Worm (Caenorhabditis elegans): ENCODE measurements around the gene slc-36.2.

Gene slc-36.2

ce11 chrII:522302-522701 is at the start of gene slc-36.2:
Gene slc-36.2, plus strand, starts transcription at chrII:522602.
- TF ChIP-seq lsy-2 (tag; optimal IDR thresholded peaks at IDR 0.05) (no peak), fos-1 (tag; optimal IDR thresholded peaks at IDR 0.05) (no peak), nhr-129 (tag; optimal IDR thresholded peaks at IDR 0.05) (no peak), alr-1 (tag; optimal IDR thresholded peaks at IDR 0.05) (no peak), nhr-12 (tag; optimal IDR thresholded peaks at IDR 0.05) (no peak), ceh-82 (tag; optimal IDR thresholded peaks at IDR 0.05) (no peak), ama-1 (optimal IDR thresholded peaks at IDR 0.05) (no peak), blmp-1 (tag; optimal IDR thresholded peaks at IDR 0.05; ENCODE audit: insufficient read depth) (no peak), crh-2 (tag; optimal IDR thresholded peaks at IDR 0.05) (no peak)

- TF ChIP-seq ceh-82 (tag; optimal IDR thresholded peaks at IDR 0.05) (no peak), alr-1 (tag; optimal IDR thresholded peaks at IDR 0.05) (no peak), egl-27 (tag; optimal IDR thresholded peaks at IDR 0.05) (no peak), peb-1 (tag; optimal IDR thresholded peaks at IDR 0.05) (no peak), skn-1 (tag; optimal IDR thresholded peaks at IDR 0.05) (no peak), snpc-4 (tag; optimal IDR thresholded peaks at IDR 0.05) (no peak), mbf-1 (tag; optimal IDR thresholded peaks at IDR 0.05) (no peak), unc-39 (tag; optimal IDR thresholded peaks at IDR 0.05) (no peak), gmeb-1 (tag; optimal IDR thresholded peaks at IDR 0.05) (no peak), crh-2 (tag; optimal IDR thresholded peaks at IDR 0.05) (no peak), mdl-1 (tag; optimal IDR thresholded peaks at IDR 0.05) (no peak), R02D3.7 (tag; optimal IDR thresholded peaks at IDR 0.05) (no peak), Y55F3AM.14 (GFP tag; optimal IDR thresholded peaks at IDR 0.05) (no peak)
Observed at ce11 chrII:473203-473602, 49.2 kb upstream of the slc-36.2 start, which contains the start of gene W07E6.5. Gene W07E6.5, plus strand, starts transcription at chrII:473503.

- TF ChIP-seq nhr-237 (tag; optimal IDR thresholded peaks at IDR 0.05) (no peak), egl-27 (tag; optimal IDR thresholded peaks at IDR 0.05) (no peak), unc-55 (GFP tag; optimal IDR thresholded peaks at IDR 0.05) (no peak), blmp-1 (tag; optimal IDR thresholded peaks at IDR 0.05; ENCODE audit: insufficient read depth) (no peak), lin-13 (GFP tag; optimal IDR thresholded peaks at IDR 0.05) (no peak), lin-39 (tag; optimal IDR thresholded peaks at IDR 0.05) (no peak), unc-39 (tag; optimal IDR thresholded peaks at IDR 0.05) (no peak), ztf-11 (tag; optimal IDR thresholded peaks at IDR 0.05) (no peak), mbf-1 (tag; optimal IDR thresholded peaks at IDR 0.05) (no peak), zag-1 (tag; optimal IDR thresholded peaks at IDR 0.05) (no peak), peb-1 (tag; optimal IDR thresholded peaks at IDR 0.05) (no peak)
Observed at ce11 chrII:475312-475711, 47.1 kb upstream of the slc-36.2 start.

ce11 chrII:475890-476420 is 46.4 kb upstream of the slc-36.2 start, which contains the start of gene nsun-1:
Gene nsun-1, minus strand, starts transcription at chrII:475940.
- no peak for TF ChIP-seq elt-1 (tag; optimal IDR thresholded peaks at IDR 0.05)
- no peak for TF ChIP-seq unc-39 (tag; optimal IDR thresholded peaks at IDR 0.05)
- peak; percentile 27 for TF ChIP-seq sma-3 (GFP tag; optimal IDR thresholded peaks at IDR 0.05)
- no peak for TF ChIP-seq nhr-12 (tag; optimal IDR thresholded peaks at IDR 0.05)
- no peak for TF ChIP-seq peb-1 (tag; optimal IDR thresholded peaks at IDR 0.05)
- TF ChIP-seq ztf-4 (tag; optimal IDR thresholded peaks at IDR 0.05) = no peak
- TF ChIP-seq lsy-2 (tag; optimal IDR thresholded peaks at IDR 0.05) = peak in 1 of 2 experiments; percentile 55
- TF ChIP-seq nhr-11 (tag; optimal IDR thresholded peaks at IDR 0.05) = no peak
- no peak for TF ChIP-seq mbf-1 (tag; optimal IDR thresholded peaks at IDR 0.05)
- TF ChIP-seq R02D3.7 (tag; optimal IDR thresholded peaks at IDR 0.05) = no peak
- no peak for TF ChIP-seq zag-1 (tag; optimal IDR thresholded peaks at IDR 0.05)
- TF ChIP-seq sem-4 (tag; optimal IDR thresholded peaks at IDR 0.05) = no peak
- TF ChIP-seq nhr-21 (tag; optimal IDR thresholded peaks at IDR 0.05) = no peak
- TF ChIP-seq snpc-4 (tag; optimal IDR thresholded peaks at IDR 0.05) = no peak
- peak; percentile 35 for TF ChIP-seq F13H6.1 (tag; optimal IDR thresholded peaks at IDR 0.05)
- no peak for TF ChIP-seq ZK546.5 (tag; optimal IDR thresholded peaks at IDR 0.05)
- TF ChIP-seq egl-27 (tag; optimal IDR thresholded peaks at IDR 0.05) = no peak
- no peak for TF ChIP-seq lin-39 (tag; optimal IDR thresholded peaks at IDR 0.05)
- TF ChIP-seq mab-5 (tag; optimal IDR thresholded peaks at IDR 0.05) = no peak
- no peak for TF ChIP-seq nhr-23 (tag; optimal IDR thresholded peaks at IDR 0.05)
- peak; percentile 70 for TF ChIP-seq C34F6.9 (tag; optimal IDR thresholded peaks at IDR 0.05)
- no peak for TF ChIP-seq nhr-237 (tag; optimal IDR thresholded peaks at IDR 0.05)
- no peak for TF ChIP-seq Y55F3AM.14 (GFP tag; optimal IDR thresholded peaks at IDR 0.05)
- TF ChIP-seq fos-1 (tag; optimal IDR thresholded peaks at IDR 0.05) = peak; percentile 34
- TF ChIP-seq nhr-10 (tag; optimal IDR thresholded peaks at IDR 0.05) = no peak
- TF ChIP-seq aly-2 (tag; optimal IDR thresholded peaks at IDR 0.05) = no peak
- no peak for TF ChIP-seq nhr-77 (tag; optimal IDR thresholded peaks at IDR 0.05)
- peak; percentile 32 for TF ChIP-seq lin-13 (GFP tag; optimal IDR thresholded peaks at IDR 0.05)
- peak; percentile 41 for TF ChIP-seq gmeb-1 (tag; optimal IDR thresholded peaks at IDR 0.05)
- no peak for TF ChIP-seq nhr-25 (tag; optimal IDR thresholded peaks at IDR 0.05)
- no peak for TF ChIP-seq ceh-16 (tag; optimal IDR thresholded peaks at IDR 0.05)
- no peak for TF ChIP-seq sma-9 (GFP tag; optimal IDR thresholded peaks at IDR 0.05)
- no peak for TF ChIP-seq sma-9 (tag; optimal IDR thresholded peaks at IDR 0.05)
- no peak for TF ChIP-seq ztf-1 (GFP tag; conservative IDR thresholded peaks at IDR 0.05)
- no peak for TF ChIP-seq dmd-4 (tag; optimal IDR thresholded peaks at IDR 0.05)
- TF ChIP-seq mdl-1 (tag; optimal IDR thresholded peaks at IDR 0.05) = no peak
- TF ChIP-seq nhr-129 (tag; optimal IDR thresholded peaks at IDR 0.05) = peak; percentile 46
- TF ChIP-seq alr-1 (tag; optimal IDR thresholded peaks at IDR 0.05) = no peak
- TF ChIP-seq ama-1 (optimal IDR thresholded peaks at IDR 0.05) = no peak
